Worm (Caenorhabditis elegans) whole organism, L4 larva: ENCODE results near the gene die-1.

Source experiments
- lin-13 ChIP-seq: fragments of 150-350 bp; optimal IDR thresholded peaks from 2 replicates; lab custom pipeline; 2014; ENCODE audit warnings: missing biosample characterization, missing genetic modification reagents, missing genetic modification characterization
- nhr-6 ChIP-seq: fragments of 150-350 bp; optimal IDR thresholded peaks from 2 replicates; lab custom pipeline; 2014; ENCODE audit warnings: missing biosample characterization, missing genetic modification characterization
- rbr-2 ChIP-seq: sonication (generic microtip); optimal IDR thresholded peaks from 2 replicates; lab custom pipeline; 2016; ENCODE audit warnings: missing genotype, missing genetic modification characterization, missing compliant biosample characterization

DNA sequence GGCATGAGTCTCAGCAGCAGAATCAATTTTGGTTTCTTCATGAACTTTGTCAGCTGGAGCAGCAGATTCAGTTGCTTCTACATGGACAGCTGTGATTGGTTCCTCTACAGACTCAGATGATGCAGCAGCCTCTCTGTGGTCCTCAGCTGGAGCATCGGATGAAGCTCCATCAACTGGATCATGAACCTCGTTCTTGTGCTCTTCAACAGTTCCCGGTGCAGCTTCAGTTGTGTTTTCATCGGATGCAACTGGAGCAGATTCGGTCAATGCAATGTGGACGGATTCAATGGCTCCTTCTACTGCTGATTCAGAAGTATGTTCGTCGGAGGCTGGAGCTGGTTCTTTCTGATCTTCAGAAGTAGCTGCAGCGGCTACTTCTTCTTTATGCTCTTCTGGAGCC is 53.3 kb downstream of the die-1 start:
- TF ChIP-seq rbr-2 (tag; lab: Kevin White, UChicago) (no peak), nhr-6 (tag; lab: Kevin White, UChicago) (no peak), lin-13 (GFP tag; lab: Kevin White, UChicago) (no peak)
